Worm (Caenorhabditis elegans) whole organism, late embryonic: ENCODE measurements around the gene C49C3.7.

Experiments
- C38D4.7 ChIP-seq: fragments of 200-800 bp; sonication (Bioruptor generic); optimal IDR thresholded peaks from 2 replicates; lab custom pipeline; 2018; ENCODE audit warnings: mild to moderate bottlenecking, missing genetic modification characterization, moderate library complexity, missing compliant biosample characterization
- ama-1 ChIP-seq: fragments of 150-350 bp; optimal IDR thresholded peaks from 2 replicates; lab custom pipeline; 2014
- ceh-2 ChIP-seq: sonication (generic microtip); optimal IDR thresholded peaks from 2 replicates; lab custom pipeline; 2016; ENCODE audit warnings: missing genotype, missing genetic modification characterization, missing compliant biosample characterization
- lin-11 ChIP-seq: fragments of 200-800 bp; sonication (Bioruptor generic); optimal IDR thresholded peaks from 2 replicates; lab custom pipeline; 2018; ENCODE audit warnings: mild to moderate bottlenecking, missing genetic modification characterization, missing compliant biosample characterization
- rnt-1 ChIP-seq: sonication (generic microtip); optimal IDR thresholded peaks from 2 replicates; lab custom pipeline; 2016; ENCODE audit warnings: missing genetic modification characterization, missing compliant biosample characterization

- no peak for TF ChIP-seq ceh-2 (tag; lab: Kevin White, UChicago)
- TF ChIP-seq rnt-1, result no peak
- no peak for TF ChIP-seq C38D4.7 (GFP tag; lab: Kevin White, UChicago)
- TF ChIP-seq ama-1 (lab: Kevin White, UChicago), result no peak
- TF ChIP-seq lin-11 (tag; lab: Kevin White, UChicago), result no peak
Measured at ce11 chrIV:17287908-17288675, 44.3 kb upstream of the C49C3.7 start, which contains the start of gene zipt-7.1.
